Fruit fly (Drosophila melanogaster) whole organism, prepupa: ENCODE measurements around the gene CG14322.

ENCODE experiments used
- CG11294 ChIP-seq: fragments of 200-800 bp; sonication (Bioruptor generic); IDR thresholded peaks from 2 replicates; pipeline ENCODE4 v1.3.6; 2022; ENCODE audit warnings: missing biosample characterization, missing genetic modification characterization
- CG16779 ChIP-seq: fragments of 200-800 bp; sonication (Bioruptor generic); optimal IDR thresholded peaks from 3 replicates; lab custom pipeline; 2017; ENCODE audit warnings: missing biosample characterization, mild to moderate bottlenecking, missing genetic modification characterization
- CG3032 ChIP-seq: fragments of 200-800 bp; optimal IDR thresholded peaks from 2 replicates; lab custom pipeline; 2019; ENCODE audit warnings: missing biosample characterization, mild to moderate bottlenecking, missing genetic modification characterization, moderate library complexity
- CG31627 ChIP-seq: fragments of 200-800 bp; sonication (Bioruptor generic); optimal IDR thresholded peaks from 3 replicates; lab custom pipeline; 2016; ENCODE audit warnings: missing biosample characterization, missing genetic modification characterization
- CG34406 ChIP-seq: fragments of 200-800 bp; sonication (Bioruptor generic); optimal IDR thresholded peaks from 3 replicates; lab custom pipeline; 2016; ENCODE audit warnings: missing biosample characterization, missing genetic modification characterization
- CG4318 ChIP-seq: fragments of 200-800 bp; sonication (Bioruptor generic); optimal IDR thresholded peaks from 3 replicates; lab custom pipeline; 2017; ENCODE audit warnings: missing biosample characterization, mild to moderate bottlenecking, missing genetic modification characterization
- CG6163 ChIP-seq: fragments of 200-800 bp; sonication (Bioruptor generic); IDR thresholded peaks from 3 replicates; pipeline ENCODE4 v1.3.6; 2022; ENCODE audit warnings: missing biosample characterization, missing genetic modification characterization
- CG6276 ChIP-seq: fragments of 200-800 bp; sonication (Bioruptor generic); optimal IDR thresholded peaks from 2 replicates; lab custom pipeline; 2017; ENCODE audit warnings: missing biosample characterization, mild to moderate bottlenecking, missing genetic modification characterization
- CG7368 ChIP-seq: fragments of 200-800 bp; sonication (Bioruptor generic); optimal IDR thresholded peaks from 3 replicates; lab custom pipeline; 2016; ENCODE audit warnings: missing biosample characterization, missing genetic modification characterization
- CG8319 ChIP-seq: fragments of 200-800 bp; sonication (Bioruptor generic); optimal IDR thresholded peaks from 3 replicates; lab custom pipeline; 2016; ENCODE audit warnings: missing biosample characterization, missing genetic modification characterization
- CG8632 ChIP-seq: fragments of 200-800 bp; sonication (Bioruptor generic); optimal IDR thresholded peaks from 3 replicates; lab custom pipeline; 2016; ENCODE audit warnings: missing biosample characterization, missing genetic modification characterization
- CG9139 ChIP-seq: fragments of 200-800 bp; sonication (Bioruptor generic); optimal IDR thresholded peaks from 3 replicates; lab custom pipeline; 2017; ENCODE audit warnings: missing biosample characterization, mild to moderate bottlenecking, missing genetic modification characterization
- Eip75B ChIP-seq: fragments of 200-800 bp; sonication (Bioruptor generic); optimal IDR thresholded peaks from 3 replicates; lab custom pipeline; 2016; ENCODE audit warnings: missing biosample characterization, missing genetic modification characterization
- Eip78C ChIP-seq: fragments of 200-800 bp; sonication (Bioruptor generic); peaks from one replicate; lab custom pipeline; 2016; ENCODE audit warnings: missing biosample characterization, missing genetic modification characterization
- Ets21C ChIP-seq: fragments of 200-800 bp; sonication (Bioruptor generic); optimal IDR thresholded peaks from 3 replicates; lab custom pipeline; 2016; ENCODE audit warnings: missing biosample characterization, missing genetic modification characterization
- Ets96B ChIP-seq: fragments of 200-800 bp; optimal IDR thresholded peaks from 2 replicates; lab custom pipeline; 2019; ENCODE audit warnings: missing biosample characterization, mild to moderate bottlenecking, missing genetic modification characterization, moderate library complexity
- Gug ChIP-seq: fragments of 200-800 bp; sonication (Bioruptor generic); IDR thresholded peaks from 2 replicates; pipeline ENCODE4 v1.3.6; 2022; ENCODE audit warnings: missing biosample characterization, missing genetic modification characterization
- Hr38 ChIP-seq: sonication (Bioruptor generic); optimal IDR thresholded peaks from 2 replicates; lab custom pipeline; 2016; ENCODE audit warnings: missing biosample characterization, missing genetic modification characterization
- Hr39 ChIP-seq: fragments of 200-800 bp; sonication (Bioruptor generic); optimal IDR thresholded peaks from 2 replicates; lab custom pipeline; 2016; ENCODE audit warnings: missing biosample characterization, missing genetic modification characterization
- Lpt ChIP-seq: fragments of 200-800 bp; sonication (Bioruptor generic); optimal IDR thresholded peaks from 3 replicates; lab custom pipeline; 2016; ENCODE audit warnings: missing biosample characterization, missing genetic modification characterization
- OdsH ChIP-seq: fragments of 200-800 bp; sonication (Bioruptor generic); optimal IDR thresholded peaks from 3 replicates; lab custom pipeline; 2016; ENCODE audit warnings: missing biosample characterization, missing genetic modification characterization
- Smox ChIP-seq: fragments of 200-800 bp; sonication (Bioruptor generic); optimal IDR thresholded peaks from 3 replicates; lab custom pipeline; 2016; ENCODE audit warnings: missing biosample characterization, missing genetic modification characterization
- Sox14 ChIP-seq: fragments of 200-800 bp; sonication (Bioruptor generic); optimal IDR thresholded peaks from 3 replicates; lab custom pipeline; 2016; ENCODE audit warnings: missing biosample characterization, missing genetic modification characterization
- Sox15 ChIP-seq: fragments of 200-800 bp; sonication (Bioruptor generic); optimal IDR thresholded peaks from 3 replicates; lab custom pipeline; 2016; ENCODE audit warnings: missing biosample characterization, missing genetic modification characterization
- achi ChIP-seq: fragments of 200-800 bp; sonication (Bioruptor generic); optimal IDR thresholded peaks from 3 replicates; lab custom pipeline; 2016; ENCODE audit warnings: missing biosample characterization, missing genetic modification characterization
- dac ChIP-seq: fragments of 200-800 bp; sonication (Bioruptor generic); optimal IDR thresholded peaks from 2 replicates; lab custom pipeline; 2017; ENCODE audit warnings: missing biosample characterization, mild to moderate bottlenecking, missing genetic modification characterization
- dsx ChIP-seq: fragments of 200-800 bp; optimal IDR thresholded peaks from 3 replicates; lab custom pipeline; 2019; ENCODE audit warnings: missing biosample characterization, mild to moderate bottlenecking, missing genetic modification characterization, moderate library complexity; ENCODE audit not compliant: poor library complexity, severe bottlenecking
- eg ChIP-seq: fragments of 200-800 bp; sonication (Bioruptor generic); IDR thresholded peaks from 3 replicates; pipeline ENCODE4 v1.3.6; 2022; ENCODE audit warnings: missing biosample characterization, missing genetic modification characterization
- esn ChIP-seq: fragments of 200-800 bp; sonication (Bioruptor generic); optimal IDR thresholded peaks from 2 replicates; lab custom pipeline; 2016; ENCODE audit warnings: missing biosample characterization, mild to moderate bottlenecking, missing genetic modification characterization, moderate library complexity
- fd85E ChIP-seq: fragments of 200-800 bp; sonication (Bioruptor generic); optimal IDR thresholded peaks from 3 replicates; lab custom pipeline; 2016; ENCODE audit warnings: missing biosample characterization, missing genetic modification characterization
- lz ChIP-seq: fragments of 200-800 bp; sonication (Bioruptor generic); optimal IDR thresholded peaks from 3 replicates; lab custom pipeline; 2016; ENCODE audit warnings: missing biosample characterization, missing genetic modification characterization
- salr ChIP-seq, 2 experiments: fragments of 200-800 bp; sonication (Bioruptor generic); optimal IDR thresholded peaks; 3 replicates each; lab custom pipeline; 2016 to 2018; ENCODE audit warnings: missing biosample characterization in 2 of 2, missing genetic modification characterization in 2 of 2, mild to moderate bottlenecking in 1 of 2
- spab ChIP-seq: fragments of 200-800 bp; sonication (Bioruptor generic); optimal IDR thresholded peaks from 2 replicates; lab custom pipeline; 2017; ENCODE audit warnings: missing biosample characterization, mild to moderate bottlenecking, missing genetic modification characterization, missing genetic modification reagents
- ss ChIP-seq, 2 experiments: fragments of 200-800 bp; sonication (Bioruptor generic); optimal IDR thresholded peaks; 2 replicates in 1 of 2; 3 replicates in 1 of 2; lab custom pipeline; 2017 to 2018; ENCODE audit warnings: mild to moderate bottlenecking in 2 of 2, missing biosample characterization in 2 of 2, missing genetic modification characterization in 2 of 2, moderate library complexity in 1 of 2
- topi ChIP-seq: fragments of 200-800 bp; sonication (Bioruptor generic); optimal IDR thresholded peaks from 3 replicates; lab custom pipeline; 2016; ENCODE audit warnings: missing biosample characterization, missing genetic modification characterization

The CG14322 gene

dm6 chr3R:17653879-17654278, 6.4 kb downstream of the CG14322 start:
- TF ChIP-seq CG6163 (GFP tag; lab: Robert Waterston, UW) (no peak), lz (GFP tag; lab: Kevin White, UChicago) (no peak)

DNA sequence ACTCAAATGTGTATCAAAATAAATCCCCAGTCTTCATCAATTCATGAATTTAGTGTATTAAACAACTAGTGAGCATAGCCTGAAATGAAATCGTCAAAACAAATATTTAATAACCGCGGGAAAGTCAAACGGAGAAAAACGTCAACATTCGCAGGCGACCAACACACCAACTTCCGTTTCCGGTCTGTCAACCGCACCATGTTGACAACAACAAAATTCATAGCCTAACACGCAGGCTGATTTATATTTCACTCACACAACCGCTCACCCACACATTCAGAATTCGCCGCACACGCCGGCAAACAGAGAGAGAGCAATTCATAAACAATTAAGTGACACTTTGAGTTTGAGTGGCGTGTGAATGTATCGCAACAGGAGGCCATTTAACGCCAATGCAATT, 7.6 kb downstream of the CG14322 start:
- peak; percentile 10 for TF ChIP-seq CG34406
- no peak for TF ChIP-seq CG16779
- TF ChIP-seq achi (GFP tag; lab: Kevin White, UChicago) = peak; percentile 10

DNA sequence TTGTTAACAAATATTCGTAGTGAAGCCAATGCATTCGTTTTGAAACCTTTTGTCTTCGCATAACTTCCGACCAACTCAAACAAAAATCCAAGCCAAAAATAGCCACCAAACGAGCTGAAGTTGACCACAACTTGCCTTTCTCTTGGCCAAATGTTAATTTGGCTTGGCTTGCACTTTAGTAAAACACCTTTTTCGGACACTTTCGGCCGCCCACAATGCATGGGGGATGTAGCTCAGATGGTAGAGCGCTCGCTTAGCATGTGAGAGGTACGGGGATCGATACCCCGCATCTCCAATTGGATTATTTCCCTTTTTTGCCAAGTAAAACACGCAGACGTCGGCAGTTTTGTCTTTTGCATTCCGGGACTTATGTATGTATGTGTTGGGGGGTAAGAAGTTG, 9.4 kb downstream of the CG14322 start:
- no peak for TF ChIP-seq Ets21C (GFP tag; lab: Kevin White, UChicago)
- TF ChIP-seq Ets96B (tag; lab: Kevin White, UChicago) = no peak
- TF ChIP-seq dac (GFP tag; lab: Kevin White, UChicago) = no peak
- no peak for TF ChIP-seq esn
- TF ChIP-seq salr (GFP tag; optimal IDR thresholded peaks at IDR 0.05; lab: Kevin White, UChicago) = no peak
- no peak for TF ChIP-seq Sox15 (GFP tag; lab: Kevin White, UChicago)
- no peak for TF ChIP-seq dsx (GFP tag; lab: Kevin White, UChicago)
- no peak for TF ChIP-seq CG31627

- no peak for TF ChIP-seq fd85E (GFP tag; lab: Kevin White, UChicago)
- TF ChIP-seq CG3032 = no peak
- TF ChIP-seq CG4318 = no peak
- no peak for TF ChIP-seq CG7368 (GFP tag; lab: Kevin White, UChicago)
- TF ChIP-seq topi (GFP tag; lab: Kevin White, UChicago) = no peak
- no peak for TF ChIP-seq Smox (GFP tag; lab: Kevin White, UChicago)
- TF ChIP-seq achi (GFP tag; lab: Kevin White, UChicago) = no peak
- no peak for TF ChIP-seq CG34406
- no peak for TF ChIP-seq CG31627
- no peak for TF ChIP-seq Hr38
- no peak for TF ChIP-seq CG16779
- TF ChIP-seq Hr39 (GFP tag; lab: Kevin White, UChicago) = no peak
- no peak for TF ChIP-seq CG8319 (GFP tag; lab: Kevin White, UChicago)
- no peak for TF ChIP-seq Sox14 (GFP tag; lab: Kevin White, UChicago)
Measured at dm6 chr3R:17666061-17666796, 18.8 kb downstream of the CG14322 start.

dm6 chr3R:17666797-17667156, 19.3 kb downstream of the CG14322 start:
- TF ChIP-seq Eip75B (GFP tag; lab: Kevin White, UChicago) (no peak), Lpt (GFP tag; lab: Kevin White, UChicago) (no peak), eg (no peak), CG6276 (GFP tag; lab: Kevin White, UChicago) (no peak), CG9139 (GFP tag; lab: Kevin White, UChicago) (no peak), dac (GFP tag; lab: Kevin White, UChicago) (no peak), CG11294 (GFP tag; lab: Robert Waterston, UW) (no peak), Eip78C (GFP tag; lab: Kevin White, UChicago) (no peak), CG8632 (GFP tag; lab: Kevin White, UChicago) (no peak), OdsH (GFP tag; lab: Kevin White, UChicago) (no peak), Gug (GFP tag; lab: Robert Waterston, UW) (no peak), ss (GFP tag; optimal IDR thresholded peaks at IDR 0.05; lab: Kevin White, UChicago) (no peak), spab (GFP tag; lab: Kevin White, UChicago) (no peak), CG34406 (no peak)
